Fruit fly (Drosophila melanogaster) whole organism, embryonic: ENCODE results near the gene CG8051.
A peak's percentile ranks its signal among the peaks of the same experiment; 100 is the strongest.

Experiments
- Ada2b ChIP-seq: fragments of 200-800 bp; sonication (Bioruptor generic); IDR thresholded peaks from 2 replicates; pipeline ENCODE4 v1.3.6; 2022; ENCODE audit warnings: missing biosample characterization, missing genetic modification characterization
- Adf1 ChIP-seq: fragments of 200-800 bp; sonication (Bioruptor generic); IDR thresholded peaks from 2 replicates; pipeline ENCODE4 v1.3.6; 2022; ENCODE audit warnings: missing biosample characterization, missing genetic modification characterization
- Antp ChIP-seq: fragments of 200-800 bp; sonication (Bioruptor generic); optimal IDR thresholded peaks from 3 replicates; lab custom pipeline; 2016; ENCODE audit warnings: missing biosample characterization, missing genetic modification characterization
- BEAF-32 ChIP-seq: fragments of 200-800 bp; sonication (Bioruptor generic); optimal IDR thresholded peaks from 3 replicates; lab custom pipeline; 2017; ENCODE audit warnings: missing biosample characterization, missing genetic modification characterization, mild to moderate bottlenecking, moderate library complexity, missing genetic modification reagents
- C15 ChIP-seq: fragments of 200-800 bp; sonication (Bioruptor generic); IDR thresholded peaks from 3 replicates; pipeline ENCODE4 v1.3.6; 2022; ENCODE audit warnings: missing biosample characterization, missing genetic modification characterization
- CG1024 ChIP-seq: fragments of 200-800 bp; sonication (Bioruptor generic); IDR thresholded peaks from 2 replicates; pipeline ENCODE4 v1.3.6; 2022; ENCODE audit warnings: missing biosample characterization, missing genetic modification characterization
- CG10462 ChIP-seq: fragments of 200-800 bp; sonication (Bioruptor generic); optimal IDR thresholded peaks from 2 replicates; lab custom pipeline; 2016; ENCODE audit warnings: missing biosample characterization, missing genetic modification characterization
- CG12104 ChIP-seq: fragments of 200-800 bp; sonication (Bioruptor generic); optimal IDR thresholded peaks from 3 replicates; lab custom pipeline; 2016; ENCODE audit warnings: missing biosample characterization, missing genetic modification characterization
- CG12659 ChIP-seq: fragments of 200-800 bp; sonication (Bioruptor generic); optimal IDR thresholded peaks from 3 replicates; lab custom pipeline; 2017; ENCODE audit warnings: mild to moderate bottlenecking, missing biosample characterization, missing genetic modification reagents, missing genetic modification characterization
- CG14014 ChIP-seq: fragments of 200-800 bp; sonication (Bioruptor generic); IDR thresholded peaks from 2 replicates; pipeline ENCODE4 v1.3.6; 2022; ENCODE audit warnings: missing biosample characterization, missing genetic modification characterization
- CG14965 ChIP-seq: fragments of 200-800 bp; sonication (Bioruptor generic); optimal IDR thresholded peaks from 2 replicates; lab custom pipeline; 2016; ENCODE audit warnings: missing biosample characterization, missing genetic modification characterization, borderline replicate concordance
- CG15011 ChIP-seq: fragments of 200-800 bp; sonication (Bioruptor generic); optimal IDR thresholded peaks from 3 replicates; lab custom pipeline; 2018; ENCODE audit warnings: missing biosample characterization, mild to moderate bottlenecking, missing genetic modification characterization
- CG15073 ChIP-seq: fragments of 200-800 bp; sonication (Bioruptor generic); optimal IDR thresholded peaks from 2 replicates; lab custom pipeline; 2016; ENCODE audit warnings: missing biosample characterization, missing genetic modification characterization
- CG15696 ChIP-seq: fragments of 200-800 bp; sonication (Bioruptor generic); optimal IDR thresholded peaks from 2 replicates; lab custom pipeline; 2019; ENCODE audit warnings: missing biosample characterization, mild to moderate bottlenecking, missing genetic modification characterization, moderate library complexity
- CG16779 ChIP-seq: fragments of 200-800 bp; sonication (Bioruptor generic); IDR thresholded peaks from 2 replicates; pipeline ENCODE4 v1.3.6; 2022; ENCODE audit warnings: missing biosample characterization, missing genetic modification characterization
- CG17186 ChIP-seq: fragments of 200-800 bp; sonication (Bioruptor generic); optimal IDR thresholded peaks from 3 replicates; lab custom pipeline; 2017; ENCODE audit warnings: missing biosample characterization, missing genetic modification reagents, missing genetic modification characterization
- CG17568 ChIP-seq: fragments of 200-800 bp; sonication (Bioruptor generic); optimal IDR thresholded peaks from 2 replicates; lab custom pipeline; 2018; ENCODE audit warnings: missing biosample characterization, mild to moderate bottlenecking, missing genetic modification characterization, moderate library complexity
- CG17612 ChIP-seq: fragments of 200-800 bp; sonication (Bioruptor generic); IDR thresholded peaks from 2 replicates; pipeline ENCODE4 v1.3.6; 2022; ENCODE audit warnings: missing biosample characterization, missing genetic modification characterization
- CG1832 ChIP-seq: fragments of 200-800 bp; sonication (Bioruptor generic); optimal IDR thresholded peaks from 2 replicates; lab custom pipeline; 2017; ENCODE audit warnings: missing biosample characterization, mild to moderate bottlenecking, missing genetic modification characterization, inconsistent platforms
- CG3065 ChIP-seq: fragments of 200-800 bp; sonication (Bioruptor generic); optimal IDR thresholded peaks from 2 replicates; lab custom pipeline; 2016; ENCODE audit warnings: missing biosample characterization, missing genetic modification characterization
- CG3847 ChIP-seq: fragments of 200-800 bp; sonication (Bioruptor generic); IDR thresholded peaks from 2 replicates; pipeline ENCODE4 v1.3.6; 2022; ENCODE audit warnings: missing biosample characterization, missing genetic modification characterization
- CG4360 ChIP-seq: fragments of 200-800 bp; sonication (Bioruptor generic); IDR thresholded peaks from 2 replicates; pipeline ENCODE4 v1.3.6; 2022; ENCODE audit warnings: missing biosample characterization, missing genetic modification characterization
- CG7271 ChIP-seq: fragments of 200-800 bp; sonication (Bioruptor generic); optimal IDR thresholded peaks from 2 replicates; lab custom pipeline; 2018; ENCODE audit warnings: missing biosample characterization, mild to moderate bottlenecking, missing genetic modification characterization, moderate library complexity
- E2f1 ChIP-seq: fragments of 200-800 bp; sonication (Bioruptor generic); IDR thresholded peaks from 2 replicates; pipeline ENCODE4 v1.3.6; 2022; ENCODE audit warnings: missing biosample characterization, missing genetic modification characterization
- ERR ChIP-seq: fragments of 200-800 bp; sonication (Bioruptor generic); optimal IDR thresholded peaks from 2 replicates; lab custom pipeline; 2016; ENCODE audit warnings: missing biosample characterization, missing genetic modification characterization
- Fer2 ChIP-seq: fragments of 200-800 bp; sonication (Bioruptor generic); optimal IDR thresholded peaks from 2 replicates; lab custom pipeline; 2018; ENCODE audit warnings: missing biosample characterization, mild to moderate bottlenecking, missing genetic modification characterization, moderate library complexity
- Fer3 ChIP-seq: fragments of 200-800 bp; sonication (Bioruptor generic); optimal IDR thresholded peaks from 2 replicates; lab custom pipeline; 2018; ENCODE audit warnings: missing biosample characterization, mild to moderate bottlenecking, missing genetic modification characterization, moderate library complexity
- Gug ChIP-seq: fragments of 200-800 bp; sonication (Bioruptor generic); IDR thresholded peaks from 4 replicates; pipeline ENCODE4 v1.3.6; 2022; ENCODE audit warnings: missing biosample characterization, missing genetic modification characterization
- HLH54F ChIP-seq: fragments of 200-800 bp; sonication (Bioruptor generic); optimal IDR thresholded peaks from 3 replicates; lab custom pipeline; 2016; ENCODE audit warnings: missing biosample characterization, missing genetic modification characterization
- Hand ChIP-seq: fragments of 200-800 bp; sonication (Bioruptor generic); optimal IDR thresholded peaks from 2 replicates; lab custom pipeline; 2017; ENCODE audit warnings: mild to moderate bottlenecking, missing biosample characterization, missing genetic modification reagents, missing genetic modification characterization
- Hmx ChIP-seq: fragments of 200-800 bp; sonication (Bioruptor generic); optimal IDR thresholded peaks from 2 replicates; lab custom pipeline; 2016; ENCODE audit warnings: missing biosample characterization, missing genetic modification characterization
- Lhr ChIP-seq: fragments of 200-800 bp; sonication (Bioruptor generic); optimal IDR thresholded peaks from 3 replicates; lab custom pipeline; 2017; ENCODE audit warnings: mild to moderate bottlenecking, missing biosample characterization, missing genetic modification reagents, missing genetic modification characterization
- Mes4 ChIP-seq: fragments of 200-800 bp; sonication (Bioruptor generic); optimal IDR thresholded peaks from 2 replicates; lab custom pipeline; 2016; ENCODE audit warnings: missing biosample characterization, missing genetic modification characterization
- Myb ChIP-seq: fragments of 200-800 bp; sonication (Bioruptor generic); optimal IDR thresholded peaks from 2 replicates; lab custom pipeline; 2016; ENCODE audit warnings: missing biosample characterization, missing genetic modification characterization
- NC2α ChIP-seq: fragments of 200-800 bp; sonication (Bioruptor generic); optimal IDR thresholded peaks from 2 replicates; lab custom pipeline; 2016; ENCODE audit warnings: missing biosample characterization, missing genetic modification characterization
- az2 ChIP-seq: fragments of 200-800 bp; sonication (Bioruptor generic); optimal IDR thresholded peaks from 3 replicates; lab custom pipeline; 2016; ENCODE audit warnings: missing biosample characterization, missing genetic modification characterization
- disco-r ChIP-seq: fragments of 200-800 bp; sonication (Bioruptor generic); optimal IDR thresholded peaks from 2 replicates; lab custom pipeline; 2016; ENCODE audit warnings: missing biosample characterization, missing genetic modification characterization
- dysf ChIP-seq: fragments of 200-800 bp; sonication (Bioruptor generic); IDR thresholded peaks from 3 replicates; pipeline ENCODE4 v1.3.6; 2022; ENCODE audit warnings: missing biosample characterization, missing genetic modification characterization
- esg ChIP-seq: fragments of 200-800 bp; sonication (Bioruptor generic); conservative IDR thresholded peaks from 2 replicates; pipeline ENCODE4 v1.3.6; 2022; ENCODE audit warnings: missing biosample characterization, missing genetic modification characterization
- gcm ChIP-seq: fragments of 200-800 bp; sonication (Bioruptor generic); optimal IDR thresholded peaks from 2 replicates; lab custom pipeline; 2019; ENCODE audit warnings: missing biosample characterization, mild to moderate bottlenecking, missing genetic modification characterization, moderate library complexity
- grau ChIP-seq: fragments of 200-800 bp; optimal IDR thresholded peaks from 3 replicates; lab custom pipeline; 2019; ENCODE audit warnings: missing biosample characterization, mild to moderate bottlenecking, missing genetic modification characterization, moderate library complexity
- hb ChIP-seq: fragments of 200-800 bp; sonication (Bioruptor generic); IDR thresholded peaks from 3 replicates; pipeline ENCODE4 v1.3.6; 2022; ENCODE audit warnings: missing biosample characterization, missing genetic modification characterization; ENCODE audit not compliant: partially characterized antibody
- knrl ChIP-seq: fragments of 200-800 bp; sonication (Bioruptor generic); IDR thresholded peaks from 3 replicates; pipeline ENCODE4 v1.3.6; 2022; ENCODE audit warnings: missing biosample characterization, missing genetic modification characterization; ENCODE audit not compliant: partially characterized antibody
- prd ChIP-seq, 3 experiments: fragments of >200 bp in 2 of 3; fragments of 200-800 bp in 1 of 3; sonication (Bioruptor generic) in 1 of 3; optimal IDR thresholded peaks in 2 of 3; IDR thresholded peaks in 1 of 3; 2 replicates in 2 of 3; 3 replicates in 1 of 3; pipeline versions ENCODE4 v1.3.6 to Lab custom; 2017 to 2022; ENCODE audit warnings: missing biosample characterization in 1 of 3, missing genetic modification characterization in 1 of 3
- pros ChIP-seq: fragments of 200-800 bp; sonication (Bioruptor generic); optimal IDR thresholded peaks from 3 replicates; lab custom pipeline; 2019; ENCODE audit warnings: missing biosample characterization, mild to moderate bottlenecking, missing genetic modification characterization, moderate library complexity
- pzg ChIP-seq: fragments of 200-800 bp; sonication (Bioruptor generic); optimal IDR thresholded peaks from 3 replicates; lab custom pipeline; 2018; ENCODE audit warnings: missing biosample characterization, mild to moderate bottlenecking, missing genetic modification characterization, moderate library complexity
- stwl ChIP-seq: fragments of 200-800 bp; sonication (Bioruptor generic); optimal IDR thresholded peaks from 3 replicates; lab custom pipeline; 2018; ENCODE audit warnings: missing biosample characterization, mild to moderate bottlenecking, missing genetic modification characterization, moderate library complexity
- toy ChIP-seq: fragments of 200-800 bp; sonication (Bioruptor generic); IDR thresholded peaks from 2 replicates; pipeline ENCODE4 v1.3.6; 2022; ENCODE audit warnings: missing biosample characterization, missing genetic modification characterization
- ttk ChIP-seq: fragments of 200-800 bp; sonication (Bioruptor generic); IDR thresholded peaks from 2 replicates; pipeline ENCODE4 v2.1.2; 2022; ENCODE audit warnings: missing biosample characterization, missing genetic modification characterization

CG8051 gene

dm6 chrX:19289318-19289970 is 18.3 kb downstream of the CG8051 start (continued):
- peak; percentile 86 for TF ChIP-seq gcm (GFP tag; lab: Kevin White, UChicago)
- TF ChIP-seq CG4360 (GFP tag; lab: Robert Waterston, UW): peak; percentile 75
- peak; percentile 92 for TF ChIP-seq dysf
- TF ChIP-seq CG12659: peak; percentile 80
- peak; percentile 81 for TF ChIP-seq Fer3
- TF ChIP-seq az2 (GFP tag; lab: Kevin White, UChicago): peak; percentile 90
- peak; percentile 45 for TF ChIP-seq disco-r (GFP tag; lab: Kevin White, UChicago)
- TF ChIP-seq Antp (GFP tag; lab: Kevin White, UChicago): peak; percentile 87
- peak; percentile 69 for TF ChIP-seq CG17186 (GFP tag; lab: Kevin White, UChicago)
- TF ChIP-seq hb (GFP tag; lab: Robert Waterston, UW): no peak
- TF ChIP-seq CG17568 (GFP tag; lab: Kevin White, UChicago): peak; percentile 79
- peak; percentile 60 for TF ChIP-seq CG15073 (GFP tag; lab: Kevin White, UChicago)
- TF ChIP-seq Hmx (GFP tag; lab: Kevin White, UChicago): peak; percentile 36
- TF ChIP-seq E2f1: peak; percentile 85
- TF ChIP-seq stwl (tag; lab: Kevin White, UChicago): no peak
- TF ChIP-seq Adf1: peak; percentile 12; the same call in 1 of the 2 replicates
- peak; percentile 72 for TF ChIP-seq CG12104 (GFP tag; lab: Kevin White, UChicago)
- TF ChIP-seq CG15011 (GFP tag; lab: Kevin White, UChicago): peak; percentile 43
- TF ChIP-seq CG3847 (GFP tag; lab: Robert Waterston, UW): peak; percentile 80
- peak; percentile 45 for TF ChIP-seq CG3065 (GFP tag; lab: Kevin White, UChicago)
- TF ChIP-seq HLH54F (GFP tag; lab: Kevin White, UChicago): peak; percentile 64
- TF ChIP-seq CG10462 (GFP tag; lab: Kevin White, UChicago): peak; percentile 82
- peak; percentile 56 for TF ChIP-seq CG15696 (tag; lab: Kevin White, UChicago)
- TF ChIP-seq ttk (GFP tag; lab: Robert Waterston, UW): peak; percentile 94
- TF ChIP-seq CG1024 (GFP tag; lab: Robert Waterston, UW): peak; percentile 90
- TF ChIP-seq pros (GFP tag; lab: Kevin White, UChicago): no peak
- TF ChIP-seq Myb (GFP tag; lab: Kevin White, UChicago): peak; percentile 49
- no peak for TF ChIP-seq prd (optimal IDR thresholded peaks at IDR 0.05; lab: Kevin White, UChicago)
- peak; percentile 93 for TF ChIP-seq prd (GFP tag; IDR thresholded peaks at IDR 0.05; lab: Robert Waterston, UW)
- peak; percentile 70 for TF ChIP-seq ERR (GFP tag; lab: Kevin White, UChicago)
- TF ChIP-seq BEAF-32 (GFP tag; lab: Kevin White, UChicago): no peak
- TF ChIP-seq grau: peak; percentile 95
- no peak for TF ChIP-seq CG1832
- TF ChIP-seq C15 (GFP tag; lab: Robert Waterston, UW): 0 out of 3 replicates have a peak, but pooled peaks have one; percentile 58
- TF ChIP-seq Lhr: peak; percentile 52
- peak; percentile 79 for TF ChIP-seq NC2α (GFP tag; lab: Kevin White, UChicago)
- TF ChIP-seq CG17612: peak; percentile 82
- peak; percentile 92 for TF ChIP-seq Gug (GFP tag; lab: Robert Waterston, UW)
- TF ChIP-seq CG14965: peak; percentile 51
- TF ChIP-seq pzg: no peak
- TF ChIP-seq Hand: peak; percentile 22
- TF ChIP-seq knrl (GFP tag; lab: Robert Waterston, UW): no peak
- peak; percentile 91 for TF ChIP-seq esg
- peak; percentile 49; the same call in 1 of the 2 replicates for TF ChIP-seq toy (GFP tag; lab: Robert Waterston, UW)
- peak; percentile 25 for TF ChIP-seq CG7271 (tag; lab: Kevin White, UChicago)
- TF ChIP-seq Fer2: peak; percentile 69
- peak; percentile 94 for TF ChIP-seq Ada2b
- TF ChIP-seq CG16779: peak; percentile 77
- peak; percentile 91 for TF ChIP-seq CG14014 (GFP tag; lab: Robert Waterston, UW)
- TF ChIP-seq Mes4: peak; percentile 90
